Worm (Caenorhabditis elegans) whole organism, L2 larva: ENCODE data around the gene Y45F10D.6.

Experiments used
- F13H6.1 ChIP-seq: sonication (generic microtip); optimal IDR thresholded peaks from 2 replicates; lab custom pipeline; 2016; ENCODE audit warnings: missing genetic modification characterization, missing compliant biosample characterization
- R02D3.7 ChIP-seq: fragments of 150-350 bp; optimal IDR thresholded peaks from 2 replicates; lab custom pipeline; 2014; ENCODE audit warnings: missing biosample characterization, missing genetic modification characterization
- ZK546.5 ChIP-seq: sonication (generic microtip); optimal IDR thresholded peaks from 2 replicates; lab custom pipeline; 2017; ENCODE audit warnings: missing biosample characterization, missing genetic modification characterization
- blmp-1 ChIP-seq: sonication (generic microtip); optimal IDR thresholded peaks from 2 replicates; lab custom pipeline; 2017; ENCODE audit warnings: missing genetic modification characterization, mild to moderate bottlenecking, missing compliant biosample characterization, antibody characterized with exemption, moderate library complexity; ENCODE audit not compliant: insufficient read depth
- nhr-11 ChIP-seq: fragments of 150-350 bp; optimal IDR thresholded peaks from 2 replicates; lab custom pipeline; 2014; ENCODE audit warnings: missing biosample characterization, missing genetic modification characterization
- skn-1 ChIP-seq: sonication (generic microtip); optimal IDR thresholded peaks from 2 replicates; lab custom pipeline; 2017; ENCODE audit warnings: missing biosample characterization, missing genetic modification characterization
- snpc-4 ChIP-seq: fragments of 150-350 bp; optimal IDR thresholded peaks from 2 replicates; lab custom pipeline; 2014; ENCODE audit warnings: missing biosample characterization, missing genetic modification characterization
- zag-1 ChIP-seq: fragments of 150-350 bp; optimal IDR thresholded peaks from 2 replicates; lab custom pipeline; 2014; ENCODE audit warnings: missing biosample characterization, missing genetic modification characterization
- ztf-11 ChIP-seq: sonication (generic microtip); optimal IDR thresholded peaks from 2 replicates; lab custom pipeline; 2017; ENCODE audit warnings: missing biosample characterization, missing genetic modification characterization

DNA sequence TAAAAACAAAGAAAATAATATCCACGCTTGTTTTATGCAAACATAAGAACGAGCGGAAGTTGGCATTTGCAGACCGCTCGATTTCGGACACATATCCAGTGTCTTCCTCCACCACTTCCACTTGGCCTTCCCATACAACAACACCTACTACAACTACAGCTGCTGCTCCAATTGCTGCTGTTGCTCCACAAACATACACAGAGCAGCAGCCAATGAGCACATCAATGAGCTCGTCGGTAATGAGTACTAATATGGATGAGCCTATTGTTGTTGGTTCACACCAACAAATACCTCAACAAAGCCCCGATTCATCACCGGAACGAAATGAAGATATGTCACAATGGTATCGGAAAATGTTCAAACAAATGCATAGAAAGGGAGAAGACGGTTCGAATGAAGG is 42.1 kb downstream of the Y45F10D.6 start:
- no peak for TF ChIP-seq blmp-1 (tag; lab: Kevin White, UChicago)
- no peak for TF ChIP-seq snpc-4
- TF ChIP-seq zag-1 (tag; lab: Kevin White, UChicago), result no peak
- no peak for TF ChIP-seq F13H6.1
- no peak for TF ChIP-seq nhr-11 (tag; lab: Kevin White, UChicago)
- TF ChIP-seq skn-1, result no peak
- no peak for TF ChIP-seq R02D3.7 (tag; lab: Kevin White, UChicago)
- no peak for TF ChIP-seq ZK546.5 (tag; lab: Kevin White, UChicago)
- TF ChIP-seq ztf-11, result no peak
